Fruit fly (Drosophila melanogaster) whole organism, pupa: Measurements from ENCODE around the gene CG10803.

Source experiments
- CG10348 ChIP-seq: fragments of 200-800 bp; sonication (Bioruptor generic); IDR thresholded peaks from 2 replicates; pipeline ENCODE4 v1.3.6; 2022; ENCODE audit warnings: missing biosample characterization, missing genetic modification characterization
- CG12605 ChIP-seq: fragments of 200-800 bp; sonication (Bioruptor generic); IDR thresholded peaks from 2 replicates; pipeline ENCODE4 v1.3.6; 2022; ENCODE audit warnings: missing biosample characterization, missing genetic modification characterization
- CG13204 ChIP-seq: fragments of 200-800 bp; sonication (Bioruptor generic); optimal IDR thresholded peaks from 2 replicates; lab custom pipeline; 2018; ENCODE audit warnings: missing biosample characterization, mild to moderate bottlenecking, missing genetic modification characterization, moderate library complexity
- CG17806 ChIP-seq: fragments of 200-800 bp; sonication (Bioruptor generic); optimal IDR thresholded peaks from 2 replicates; lab custom pipeline; 2018; ENCODE audit warnings: missing biosample characterization, mild to moderate bottlenecking, missing genetic modification characterization, moderate library complexity
- CG32121 ChIP-seq: fragments of 200-800 bp; sonication (Bioruptor generic); IDR thresholded peaks from 2 replicates; pipeline ENCODE4 v1.3.6; 2022; ENCODE audit warnings: missing biosample characterization, missing genetic modification characterization
- CG8301 ChIP-seq: fragments of 200-800 bp; sonication (Bioruptor generic); optimal IDR thresholded peaks from 2 replicates; lab custom pipeline; 2018; ENCODE audit warnings: missing biosample characterization, mild to moderate bottlenecking, missing genetic modification characterization
- D1 ChIP-seq: fragments of 200-800 bp; sonication (Bioruptor generic); optimal IDR thresholded peaks from 2 replicates; lab custom pipeline; 2018; ENCODE audit warnings: missing biosample characterization, mild to moderate bottlenecking, missing genetic modification characterization, moderate library complexity
- Snoo ChIP-seq: fragments of 200-800 bp; sonication (Bioruptor generic); optimal IDR thresholded peaks from 3 replicates; lab custom pipeline; 2017; ENCODE audit warnings: missing biosample characterization, mild to moderate bottlenecking, missing genetic modification characterization, inconsistent platforms
- gl ChIP-seq: fragments of 200-800 bp; sonication (Bioruptor generic); optimal IDR thresholded peaks from 2 replicates; lab custom pipeline; 2018; ENCODE audit warnings: missing biosample characterization, mild to moderate bottlenecking, missing genetic modification characterization

- TF ChIP-seq CG8301 (tag; lab: Kevin White, UChicago) (no peak), gl (tag; lab: Kevin White, UChicago) (no peak), CG32121 (no peak), CG12605 (no peak), CG13204 (GFP tag; lab: Kevin White, UChicago) (no peak), D1 (tag; lab: Kevin White, UChicago) (no peak), Snoo (tag; lab: Kevin White, UChicago) (no peak), CG17806 (tag; lab: Kevin White, UChicago) (no peak), CG10348 (GFP tag; lab: Robert Waterston, UW) (no peak)
Observed at dm6 chrX:3470467-3471079, 14.9 kb upstream of the CG10803 start.
